Worm (Caenorhabditis elegans) whole organism, young adult: ENCODE results near the gene C26B2.2.

Source experiments
- B0336.3 ChIP-seq: fragments of 200-800 bp; sonication (Bioruptor generic); IDR thresholded peaks from 2 replicates; pipeline ENCODE4 v1.3.6; 2022; ENCODE audit warnings: missing genetic modification characterization, missing compliant biosample characterization
- C06A6.2 ChIP-seq: fragments of 200-800 bp; sonication (Bioruptor generic); conservative IDR thresholded peaks from 2 replicates; pipeline ENCODE4 v1.3.6; 2022; ENCODE audit warnings: missing genetic modification characterization, missing compliant biosample characterization
- C17E4.6 ChIP-seq: fragments of 200-800 bp; sonication (Bioruptor generic); IDR thresholded peaks from 2 replicates; pipeline ENCODE4 v1.3.6; 2022; ENCODE audit warnings: missing genetic modification reagents, missing genetic modification characterization, missing compliant biosample characterization
- F22D6.2 ChIP-seq: sonication (generic microtip); optimal IDR thresholded peaks from 2 replicates; lab custom pipeline; 2016; ENCODE audit warnings: mild to moderate bottlenecking, missing genetic modification characterization, missing compliant biosample characterization
- T26A5.8 ChIP-seq: sonication (generic microtip); optimal IDR thresholded peaks from 2 replicates; lab custom pipeline; 2016; ENCODE audit warnings: missing genetic modification characterization, missing compliant biosample characterization
- Y67H2A.10 ChIP-seq: fragments of 200-800 bp; sonication (Bioruptor generic); conservative IDR thresholded peaks from 2 replicates; pipeline ENCODE4 v1.3.6; 2022; ENCODE audit warnings: missing genetic modification reagents, missing genetic modification characterization, missing compliant biosample characterization
- atf-7 ChIP-seq: sonication (generic microtip); optimal IDR thresholded peaks from 2 replicates; lab custom pipeline; 2017; ENCODE audit warnings: mild to moderate bottlenecking, missing genetic modification characterization, missing compliant biosample characterization
- attf-6 ChIP-seq: fragments of 200-800 bp; sonication (Bioruptor generic); IDR thresholded peaks from 2 replicates; pipeline ENCODE4 v1.3.6; 2022; ENCODE audit warnings: missing genetic modification reagents, missing genetic modification characterization, missing compliant biosample characterization
- cebp-1 ChIP-seq, 2 experiments: fragments of 200-800 bp in 1 of 2; sonication (Bioruptor generic) in 1 of 2; sonication (generic microtip) in 1 of 2; IDR thresholded peaks in 1 of 2; optimal IDR thresholded peaks in 1 of 2; 2 replicates each; pipeline versions ENCODE4 v1.3.6 to Lab custom; 2017 to 2022; ENCODE audit warnings: missing compliant biosample characterization in 2 of 2, missing genetic modification characterization in 2 of 2, mild to moderate bottlenecking in 1 of 2, missing genetic modification reagents in 1 of 2, moderate library complexity in 1 of 2
- ceh-27 ChIP-seq: fragments of 200-800 bp; sonication (Bioruptor generic); optimal IDR thresholded peaks from 2 replicates; lab custom pipeline; 2018; ENCODE audit warnings: mild to moderate bottlenecking, missing genetic modification characterization, moderate library complexity, missing compliant biosample characterization
- efl-1 ChIP-seq: fragments of 150-350 bp; optimal IDR thresholded peaks from 2 replicates; lab custom pipeline; 2014; ENCODE audit warnings: missing biosample characterization, missing genetic modification reagents, missing genetic modification characterization
- egrh-3 ChIP-seq: fragments of 200-800 bp; sonication (Bioruptor generic); IDR thresholded peaks from 2 replicates; pipeline ENCODE4 v1.3.6; 2022; ENCODE audit warnings: missing genetic modification reagents, missing genetic modification characterization, missing compliant biosample characterization
- ekl-4 ChIP-seq: fragments of 200-800 bp; sonication (Bioruptor generic); IDR thresholded peaks from 2 replicates; pipeline ENCODE4 v1.3.6; 2022; ENCODE audit warnings: missing genetic modification reagents, missing genetic modification characterization, missing compliant biosample characterization
- fkh-3 ChIP-seq: sonication (generic microtip); optimal IDR thresholded peaks from 2 replicates; lab custom pipeline; 2016; ENCODE audit warnings: mild to moderate bottlenecking, missing genetic modification characterization, missing compliant biosample characterization
- hlh-26 ChIP-seq: fragments of 200-800 bp; sonication (Bioruptor generic); conservative IDR thresholded peaks from 2 replicates; pipeline ENCODE4 v1.3.6; 2022; ENCODE audit warnings: missing genetic modification reagents, missing genetic modification characterization, missing compliant biosample characterization
- hrde-1 ChIP-seq: sonication (generic microtip); optimal IDR thresholded peaks from 2 replicates; lab custom pipeline; 2016; ENCODE audit warnings: missing genetic modification characterization, mild to moderate bottlenecking, missing compliant biosample characterization, moderate library complexity, missing genotype, missing genetic modification reagents, borderline replicate concordance
- let-607 ChIP-seq, 2 experiments: fragments of 200-800 bp in 1 of 2; sonication (Bioruptor generic) in 1 of 2; sonication (generic microtip) in 1 of 2; optimal IDR thresholded peaks; 2 replicates each; lab custom pipeline; 2016 to 2018; ENCODE audit warnings: mild to moderate bottlenecking in 2 of 2, missing compliant biosample characterization in 2 of 2, missing genetic modification characterization in 2 of 2, moderate library complexity in 2 of 2, missing genotype in 1 of 2
- lsl-1 ChIP-seq: fragments of 200-800 bp; sonication (Bioruptor generic); optimal IDR thresholded peaks from 2 replicates; lab custom pipeline; 2018; ENCODE audit warnings: mild to moderate bottlenecking, missing genetic modification characterization, moderate library complexity, missing compliant biosample characterization
- madf-8 ChIP-seq: fragments of 200-800 bp; sonication (Bioruptor generic); conservative IDR thresholded peaks from 2 replicates; pipeline ENCODE4 v1.3.6; 2022; ENCODE audit warnings: missing genetic modification reagents, missing genetic modification characterization, missing compliant biosample characterization
- mcd-1 ChIP-seq: fragments of 200-800 bp; sonication (Bioruptor generic); IDR thresholded peaks from 2 replicates; pipeline ENCODE4 v1.3.6; 2022; ENCODE audit warnings: missing genetic modification reagents, missing genetic modification characterization, missing compliant biosample characterization
- mxl-1 ChIP-seq: sonication (generic microtip); optimal IDR thresholded peaks from 2 replicates; lab custom pipeline; 2016; ENCODE audit warnings: missing genetic modification characterization, missing compliant biosample characterization
- nhr-179 ChIP-seq: sonication (generic microtip); optimal IDR thresholded peaks from 2 replicates; lab custom pipeline; 2016; ENCODE audit warnings: mild to moderate bottlenecking, missing genetic modification characterization, missing compliant biosample characterization
- nhr-80 ChIP-seq: sonication (generic microtip); optimal IDR thresholded peaks from 2 replicates; lab custom pipeline; 2016; ENCODE audit warnings: missing genetic modification characterization, missing compliant biosample characterization
- repo-1 ChIP-seq: sonication (generic microtip); optimal IDR thresholded peaks from 2 replicates; lab custom pipeline; 2017; ENCODE audit warnings: mild to moderate bottlenecking, missing genetic modification characterization, missing compliant biosample characterization
- tbp1 ChIP-seq: fragments of 200-800 bp; sonication (Bioruptor generic); optimal IDR thresholded peaks from 2 replicates; lab custom pipeline; 2018; ENCODE audit warnings: mild to moderate bottlenecking, missing genetic modification characterization, missing compliant biosample characterization
- tbx-9 ChIP-seq: sonication (generic microtip); optimal IDR thresholded peaks from 2 replicates; lab custom pipeline; 2016; ENCODE audit warnings: borderline replicate concordance, missing genetic modification characterization, inconsistent platforms, missing compliant biosample characterization
- unc-62 ChIP-seq: fragments of 150-350 bp; optimal IDR thresholded peaks from 2 replicates; lab custom pipeline; 2014; ENCODE audit warnings: missing biosample characterization, missing genetic modification reagents, missing genetic modification characterization
- zfh-2 ChIP-seq: fragments of 200-800 bp; sonication (Bioruptor generic); conservative IDR thresholded peaks from 2 replicates; pipeline ENCODE4 v1.3.6; 2022; ENCODE audit warnings: missing genetic modification reagents, missing genetic modification characterization, missing compliant biosample characterization

C26B2.2 gene

ce11 chrIV:8022035-8022673 lies at the start of gene C26B2.2:
Gene C26B2.2, minus strand, starts transcription at chrIV:8022122.
- TF ChIP-seq hlh-26 (GFP tag; lab: Robert Waterston, UW) (no peak), nhr-179 (tag; lab: Kevin White, UChicago) (no peak), tbx-9 (no peak)

- TF ChIP-seq lsl-1 (no peak), ceh-27 (GFP tag; lab: Kevin White, UChicago) (peak; percentile 64)
These were observed 49.0 kb upstream of the C26B2.2 start for ce11 chrIV:8070934-8071333.

- TF ChIP-seq mxl-1 (tag; lab: Kevin White, UChicago) (no peak), attf-6 (GFP tag; lab: Robert Waterston, UW) (no peak), zfh-2 (GFP tag; lab: Robert Waterston, UW) (peak; percentile 63), madf-8 (GFP tag; lab: Robert Waterston, UW) (no peak), C06A6.2 (GFP tag; lab: Robert Waterston, UW) (peak; percentile 22; the same call in 1 of the 2 replicates), atf-7 (tag; lab: Kevin White, UChicago) (no peak)
These were observed 48.4 kb upstream of the C26B2.2 start for ce11 chrIV:8070299-8070698.

ce11 chrIV:8069104-8069503 lies 47.2 kb upstream of the C26B2.2 start:
- no peak for TF ChIP-seq let-607 (tag; optimal IDR thresholded peaks at IDR 0.05; lab: Kevin White, UChicago)
- TF ChIP-seq zfh-2 (GFP tag; lab: Robert Waterston, UW) = peak; percentile 37; the same call in 1 of the 2 replicates
- TF ChIP-seq, all 124 proteins: peak for 1

ce11 chrIV:8068280-8068679 lies 46.4 kb upstream of the C26B2.2 start:
- TF ChIP-seq repo-1 (tag; lab: Kevin White, UChicago) (no peak), mxl-1 (tag; lab: Kevin White, UChicago) (no peak), fkh-3 (tag; lab: Kevin White, UChicago) (no peak), B0336.3 (GFP tag; lab: Robert Waterston, UW) (no peak)

ce11 chrIV:8067745-8068144 lies 45.8 kb upstream of the C26B2.2 start:
- TF ChIP-seq T26A5.8 (no peak), zfh-2 (GFP tag; lab: Robert Waterston, UW) (peak; percentile 89), C06A6.2 (GFP tag; lab: Robert Waterston, UW) (0 out of 2 replicates have a peak, but pooled peaks have one; percentile 36), ekl-4 (GFP tag; lab: Robert Waterston, UW) (0 out of 2 replicates have a peak, but pooled peaks have one; percentile 9), B0336.3 (GFP tag; lab: Robert Waterston, UW) (no peak), Y67H2A.10 (GFP tag; lab: Robert Waterston, UW) (no peak), mcd-1 (GFP tag; lab: Robert Waterston, UW) (peak; percentile 8; the same call in 1 of the 2 replicates), hrde-1 (tag; lab: Kevin White, UChicago) (no peak), F22D6.2 (tag; lab: Kevin White, UChicago) (no peak), efl-1 (GFP tag; lab: Kevin White, UChicago) (no peak), egrh-3 (peak; percentile 85; the same call in 1 of the 2 replicates), C17E4.6 (GFP tag; lab: Robert Waterston, UW) (no peak), nhr-80 (tag; lab: Kevin White, UChicago) (no peak), tbp1 (no peak), cebp-1 (GFP tag; IDR thresholded peaks at IDR 0.05; lab: Robert Waterston, UW) (no peak), cebp-1 (tag; optimal IDR thresholded peaks at IDR 0.05; lab: Kevin White, UChicago) (peak; percentile 29), unc-62 (no peak)
